Worm (Caenorhabditis elegans) whole organism, L4/young adult: Measurements from ENCODE around the gene srh-89.

Experiments used
- W03F9.2 ChIP-seq: fragments of 150-350 bp; optimal IDR thresholded peaks from 2 replicates; lab custom pipeline; 2014; ENCODE audit warnings: missing biosample characterization, missing genetic modification characterization
- dao-5 ChIP-seq: sonication (generic microtip); optimal IDR thresholded peaks from 2 replicates; lab custom pipeline; 2016; ENCODE audit warnings: missing genotype, missing genetic modification characterization, moderate library complexity, missing compliant biosample characterization
- him-1 ChIP-seq: sonication (generic microtip); optimal IDR thresholded peaks from 2 replicates; lab custom pipeline; 2016; ENCODE audit warnings: missing genotype, missing genetic modification reagents, missing genetic modification characterization, missing compliant biosample characterization

DNA sequence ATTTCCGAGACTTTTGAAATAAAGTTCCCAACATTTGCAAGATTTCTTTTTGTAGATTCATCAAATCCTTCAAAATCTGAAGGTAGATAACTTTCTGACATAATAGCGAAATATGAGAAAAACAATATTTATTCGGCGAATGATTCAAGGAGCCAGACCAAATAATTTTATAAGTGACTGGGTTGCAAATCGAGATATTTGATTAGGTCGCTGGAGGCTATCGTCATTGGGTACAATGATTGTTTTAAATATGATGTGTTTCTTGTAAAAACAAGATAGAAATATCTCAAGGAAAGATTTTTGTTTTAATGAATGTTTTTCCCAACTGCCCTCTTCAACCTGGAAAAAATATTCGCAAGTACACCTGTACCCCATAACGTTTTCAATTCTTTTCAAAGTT lies 35.7 kb downstream of the srh-89 start, which contains the start of gene srw-69:
- TF ChIP-seq him-1 (no peak), W03F9.2 (no peak), dao-5 (tag; lab: Kevin White, UChicago) (no peak)
